Worm (Caenorhabditis elegans) whole organism, L4 larva: Measurements from ENCODE around the gene nhr-252.

Experiments used
- F10B5.3 ChIP-seq: sonication (generic microtip); optimal IDR thresholded peaks from 2 replicates; lab custom pipeline; 2016; ENCODE audit warnings: mild to moderate bottlenecking, missing genetic modification characterization, missing compliant biosample characterization
- F44E2.7 ChIP-seq: fragments of 200-800 bp; sonication (Bioruptor generic); IDR thresholded peaks from 2 replicates; pipeline ENCODE4 v2.1.2; 2022; ENCODE audit warnings: missing genetic modification characterization, missing compliant biosample characterization
- F49E8.2 ChIP-seq: sonication (generic microtip); optimal IDR thresholded peaks from 2 replicates; lab custom pipeline; 2016; ENCODE audit warnings: missing compliant biosample characterization, mild to moderate bottlenecking, missing genetic modification characterization, borderline replicate concordance
- T20F7.1 ChIP-seq: fragments of 200-800 bp; sonication (Bioruptor generic); optimal IDR thresholded peaks from 2 replicates; lab custom pipeline; 2018; ENCODE audit warnings: mild to moderate bottlenecking, missing genetic modification characterization, missing compliant biosample characterization
- T26A8.4 ChIP-seq: fragments of 200-800 bp; sonication (Bioruptor generic); IDR thresholded peaks from 2 replicates; pipeline ENCODE4 v1.3.6; 2022; ENCODE audit warnings: missing genetic modification characterization, missing compliant biosample characterization
- Y48G9A.11 ChIP-seq: fragments of 200-800 bp; sonication (Bioruptor generic); IDR thresholded peaks from 2 replicates; pipeline ENCODE4 v1.3.6; 2022; ENCODE audit warnings: missing genetic modification reagents, missing genetic modification characterization, missing compliant biosample characterization
- arid-1 ChIP-seq: fragments of 200-800 bp; sonication (Bioruptor generic); conservative IDR thresholded peaks from 2 replicates; pipeline ENCODE4 v1.3.6; 2022; ENCODE audit warnings: missing genetic modification reagents, missing genetic modification characterization, missing compliant biosample characterization
- ceh-28 ChIP-seq: fragments of 150-350 bp; optimal IDR thresholded peaks from 2 replicates; lab custom pipeline; 2014; ENCODE audit warnings: missing biosample characterization, missing genetic modification reagents, missing genetic modification characterization
- daf-16 ChIP-seq, 3 experiments: sonication (generic microtip); optimal IDR thresholded peaks; 2 replicates each; lab custom pipeline; 2016 to 2017; ENCODE audit warnings: missing genetic modification characterization in 3 of 3, missing genetic modification reagents in 3 of 3, mild to moderate bottlenecking in 2 of 3, missing compliant biosample characterization in 2 of 3, missing biosample characterization in 1 of 3, moderate library complexity in 1 of 3
- dmd-9 ChIP-seq: fragments of 200-800 bp; sonication (Bioruptor generic); IDR thresholded peaks from 2 replicates; pipeline ENCODE4 v1.3.6; 2022; ENCODE audit warnings: missing genetic modification reagents, missing genetic modification characterization, missing compliant biosample characterization
- duxl-1 ChIP-seq: sonication (generic microtip); optimal IDR thresholded peaks from 2 replicates; lab custom pipeline; 2016; ENCODE audit warnings: mild to moderate bottlenecking, missing genetic modification characterization, moderate library complexity, missing compliant biosample characterization; ENCODE audit not compliant: poor library complexity
- dve-1 ChIP-seq: sonication (generic microtip); optimal IDR thresholded peaks from 2 replicates; lab custom pipeline; 2017; ENCODE audit warnings: antibody characterized with exemption, mild to moderate bottlenecking, missing genetic modification characterization, missing compliant biosample characterization; ENCODE audit not compliant: insufficient read depth
- egl-27 ChIP-seq: sonication (generic microtip); optimal IDR thresholded peaks from 3 replicates; lab custom pipeline; 2017; ENCODE audit warnings: missing biosample characterization, missing genetic modification reagents, missing genetic modification characterization
- hif-1 ChIP-seq, 2 experiments: sonication (generic microtip); optimal IDR thresholded peaks; 2 replicates each; lab custom pipeline; 2016 to 2017; ENCODE audit warnings: missing compliant biosample characterization in 2 of 2, missing genetic modification characterization in 2 of 2, missing genetic modification reagents in 2 of 2, missing genotype in 2 of 2, mild to moderate bottlenecking in 1 of 2
- lim-7 ChIP-seq: fragments of 200-800 bp; sonication (Bioruptor generic); IDR thresholded peaks from 2 replicates; pipeline ENCODE4 v1.3.6; 2022; ENCODE audit warnings: missing genetic modification characterization, missing compliant biosample characterization
- lin-29 ChIP-seq: fragments of 200-800 bp; sonication (Bioruptor generic); IDR thresholded peaks from 2 replicates; pipeline ENCODE4 v1.3.6; 2022; ENCODE audit warnings: missing genetic modification reagents, missing genetic modification characterization, missing compliant biosample characterization
- lin-38 ChIP-seq: fragments of 200-800 bp; sonication (Bioruptor generic); IDR thresholded peaks from 2 replicates; pipeline ENCODE4 v1.3.6; 2022; ENCODE audit warnings: missing genetic modification reagents, missing genetic modification characterization, missing compliant biosample characterization
- lir-3 ChIP-seq: sonication (generic microtip); optimal IDR thresholded peaks from 2 replicates; lab custom pipeline; 2016; ENCODE audit warnings: mild to moderate bottlenecking, missing genetic modification characterization, missing compliant biosample characterization
- mdl-1 ChIP-seq, 2 experiments: fragments of 150-350 bp in 1 of 2; sonication (generic microtip) in 1 of 2; optimal IDR thresholded peaks; 2 replicates each; lab custom pipeline; 2014 to 2017; ENCODE audit warnings: missing biosample characterization in 2 of 2, missing genetic modification characterization in 2 of 2
- mes-2 ChIP-seq: sonication (generic microtip); optimal IDR thresholded peaks from 2 replicates; lab custom pipeline; 2016; ENCODE audit warnings: missing genotype, mild to moderate bottlenecking, missing genetic modification characterization, missing compliant biosample characterization; ENCODE audit not compliant: poor library complexity, severe bottlenecking
- nhr-10 ChIP-seq: fragments of 150-350 bp; optimal IDR thresholded peaks from 2 replicates; lab custom pipeline; 2014; ENCODE audit warnings: missing biosample characterization, missing genetic modification characterization
- nhr-11 ChIP-seq: fragments of 150-350 bp; optimal IDR thresholded peaks from 2 replicates; lab custom pipeline; 2014; ENCODE audit warnings: missing biosample characterization, missing genetic modification characterization
- nhr-111 ChIP-seq: fragments of 200-800 bp; sonication (Bioruptor generic); optimal IDR thresholded peaks from 2 replicates; lab custom pipeline; 2018; ENCODE audit warnings: mild to moderate bottlenecking, missing genetic modification characterization, missing compliant biosample characterization
- nhr-25 ChIP-seq: sonication (generic microtip); optimal IDR thresholded peaks from 2 replicates; lab custom pipeline; 2017; ENCODE audit warnings: missing genetic modification characterization, mild to moderate bottlenecking, missing compliant biosample characterization, antibody characterized with exemption, moderate library complexity, borderline replicate concordance; ENCODE audit not compliant: insufficient read depth
- nhr-41 ChIP-seq: fragments of 200-800 bp; sonication (Bioruptor generic); IDR thresholded peaks from 2 replicates; pipeline ENCODE4 v1.3.6; 2022; ENCODE audit warnings: missing genetic modification reagents, missing genetic modification characterization, missing compliant biosample characterization
- nhr-48 ChIP-seq: sonication (generic microtip); optimal IDR thresholded peaks from 2 replicates; lab custom pipeline; 2016; ENCODE audit warnings: mild to moderate bottlenecking, missing genetic modification characterization, missing compliant biosample characterization
- nhr-76 ChIP-seq: fragments of 150-350 bp; optimal IDR thresholded peaks from 2 replicates; lab custom pipeline; 2014; ENCODE audit warnings: missing biosample characterization, missing genetic modification characterization
- pqm-1 ChIP-seq: sonication (generic microtip); optimal IDR thresholded peaks from 2 replicates; lab custom pipeline; 2017; ENCODE audit warnings: missing biosample characterization, missing genetic modification characterization
- saeg-2 ChIP-seq: fragments of 200-800 bp; sonication (Bioruptor generic); IDR thresholded peaks from 2 replicates; pipeline ENCODE4 v1.3.6; 2022; ENCODE audit warnings: missing genetic modification reagents, missing genetic modification characterization, missing compliant biosample characterization
- sdz-12 ChIP-seq: fragments of 200-800 bp; sonication (Bioruptor generic); optimal IDR thresholded peaks from 2 replicates; lab custom pipeline; 2018; ENCODE audit warnings: mild to moderate bottlenecking, missing genetic modification characterization, missing compliant biosample characterization
- set-16 ChIP-seq: fragments of 200-800 bp; sonication (Bioruptor generic); IDR thresholded peaks from 2 replicates; pipeline ENCODE4 v1.3.6; 2022; ENCODE audit warnings: missing genetic modification reagents, missing genetic modification characterization, missing compliant biosample characterization
- snpc-1.2 ChIP-seq: fragments of 200-800 bp; sonication (Bioruptor generic); IDR thresholded peaks from 2 replicates; pipeline ENCODE4 v1.3.6; 2022; ENCODE audit warnings: missing genetic modification reagents, missing genetic modification characterization, missing compliant biosample characterization
- snpc-4 ChIP-seq: fragments of 150-350 bp; optimal IDR thresholded peaks from 2 replicates; lab custom pipeline; 2014; ENCODE audit warnings: missing biosample characterization, missing genetic modification characterization
- spr-1 ChIP-seq: sonication (generic microtip); optimal IDR thresholded peaks from 2 replicates; lab custom pipeline; 2016; ENCODE audit warnings: mild to moderate bottlenecking, missing genetic modification characterization, missing compliant biosample characterization
- tra-1 ChIP-seq: fragments of 200-800 bp; sonication (Bioruptor generic); IDR thresholded peaks from 2 replicates; pipeline ENCODE4 v1.3.6; 2022; ENCODE audit warnings: missing genetic modification reagents, missing genetic modification characterization, missing compliant biosample characterization
- unc-130 ChIP-seq: sonication (generic microtip); optimal IDR thresholded peaks from 2 replicates; lab custom pipeline; 2016; ENCODE audit warnings: missing genetic modification reagents, missing genetic modification characterization, missing compliant biosample characterization
- unc-62 ChIP-seq, 3 experiments: fragments of 150-350 bp in 1 of 3; sonication (generic microtip); optimal IDR thresholded peaks in 2 of 3; peaks in 1 of 3; 1 replicate in 1 of 3; 2 replicates in 2 of 3; lab custom pipeline; 2014 to 2017; ENCODE audit warnings: missing biosample characterization in 3 of 3, missing genetic modification characterization in 3 of 3, missing genetic modification reagents in 3 of 3, missing genotype in 1 of 3
- vab-7 ChIP-seq: fragments of 200-800 bp; sonication (Bioruptor generic); IDR thresholded peaks from 2 replicates; pipeline ENCODE4 v1.3.6; 2022; ENCODE audit warnings: missing genetic modification reagents, missing genetic modification characterization, missing compliant biosample characterization
- zip-11 ChIP-seq: fragments of 200-800 bp; sonication (Bioruptor generic); IDR thresholded peaks from 2 replicates; pipeline ENCODE4 v1.3.6; 2022; ENCODE audit warnings: missing genetic modification characterization, missing compliant biosample characterization
- ztf-11 ChIP-seq: fragments of 150-350 bp; optimal IDR thresholded peaks from 2 replicates; lab custom pipeline; 2014; ENCODE audit warnings: missing biosample characterization, missing genetic modification characterization
- ztf-7 ChIP-seq: fragments of 150-350 bp; optimal IDR thresholded peaks from 2 replicates; lab custom pipeline; 2014; ENCODE audit warnings: missing biosample characterization, missing genetic modification characterization

The nhr-252 gene

DNA sequence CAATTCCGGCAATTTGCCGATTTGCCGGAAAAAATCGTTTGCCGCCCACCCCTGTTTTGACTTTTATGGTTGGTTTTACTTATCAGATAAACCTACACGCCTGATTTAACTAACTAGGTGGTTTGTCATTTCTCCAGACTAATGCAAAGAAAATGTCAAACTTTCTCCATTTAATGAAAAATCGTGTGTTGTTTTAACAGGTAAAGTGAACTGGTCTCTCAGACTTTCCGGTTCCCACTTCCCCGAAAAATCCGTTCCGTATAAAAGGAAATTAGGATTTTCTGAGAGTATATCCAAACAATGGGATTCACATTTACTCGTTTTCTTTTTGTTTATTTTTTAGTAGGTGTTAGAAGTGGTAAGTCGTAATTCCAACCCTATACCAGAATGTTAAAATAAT is 39.8 kb upstream of the nhr-252 start, which contains the start of gene mltn-6:
TSS of gene mltn-6 (plus strand) at position 301 of the 400 bp plus-strand sequence.
- no peak for TF ChIP-seq ztf-11 (tag; lab: Kevin White, UChicago)
- TF ChIP-seq lin-29 (GFP tag; lab: Robert Waterston, UW) = no peak
- no peak for TF ChIP-seq lir-3 (tag; lab: Kevin White, UChicago)
- TF ChIP-seq mdl-1 (tag; optimal IDR thresholded peaks at IDR 0.05; lab: Kevin White, UChicago) = no peak
- TF ChIP-seq spr-1 (tag; lab: Kevin White, UChicago) = no peak
- no peak for TF ChIP-seq lim-7
- no peak for TF ChIP-seq lin-38 (GFP tag; lab: Robert Waterston, UW)
- TF ChIP-seq snpc-4 = no peak
- TF ChIP-seq arid-1 (GFP tag; lab: Robert Waterston, UW) = no peak
- no peak for TF ChIP-seq T26A8.4
- no peak for TF ChIP-seq saeg-2 (GFP tag; lab: Robert Waterston, UW)
- no peak for TF ChIP-seq daf-16 (GFP tag; optimal IDR thresholded peaks at IDR 0.05; lab: Kevin White, UChicago)
- no peak for TF ChIP-seq daf-16 (tag; optimal IDR thresholded peaks at IDR 0.05; lab: Kevin White, UChicago)
- TF ChIP-seq mes-2 (tag; lab: Kevin White, UChicago) = no peak
- TF ChIP-seq dmd-9 = no peak
- TF ChIP-seq dve-1 (tag; lab: Kevin White, UChicago) = no peak
- TF ChIP-seq sdz-12 (GFP tag; lab: Kevin White, UChicago) = no peak
- TF ChIP-seq hif-1 (tag; optimal IDR thresholded peaks at IDR 0.05; lab: Kevin White, UChicago) = no peak

DNA sequence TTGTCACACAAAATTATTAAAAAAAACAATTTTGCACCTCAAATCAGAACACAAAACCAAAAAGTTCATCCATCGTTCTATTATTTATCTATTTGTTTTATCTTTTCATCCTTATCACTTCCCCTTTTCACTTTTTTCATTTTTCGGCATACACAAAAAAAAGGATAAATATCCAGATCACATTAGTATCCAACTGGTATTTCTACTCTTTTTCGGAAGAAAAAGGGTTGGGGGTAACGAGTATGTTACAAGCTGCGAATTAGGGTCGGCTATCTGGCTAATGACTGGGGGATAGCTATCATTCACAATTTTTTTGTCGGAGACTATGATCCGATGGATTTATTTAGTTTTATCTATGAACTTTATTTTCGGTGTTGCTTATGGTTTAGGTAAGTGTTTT is 34.4 kb upstream of the nhr-252 start, which contains the start of gene mltn-7:
TSS of gene mltn-7 (plus strand) at position 301 of the 400 bp plus-strand sequence.
- no peak for TF ChIP-seq nhr-76
- TF ChIP-seq F49E8.2 = no peak
- TF ChIP-seq ztf-7 = no peak
- TF ChIP-seq pqm-1 (tag; lab: Kevin White, UChicago) = no peak
- TF ChIP-seq ceh-28 (tag; lab: Kevin White, UChicago) = no peak
- TF ChIP-seq tra-1 (GFP tag; lab: Robert Waterston, UW) = no peak
- no peak for TF ChIP-seq vab-7 (GFP tag; lab: Robert Waterston, UW)
- no peak for TF ChIP-seq snpc-1.2 (GFP tag; lab: Robert Waterston, UW)
- no peak for TF ChIP-seq snpc-4
- TF ChIP-seq duxl-1 (tag; lab: Kevin White, UChicago) = no peak
- no peak for TF ChIP-seq T20F7.1 (GFP tag; lab: Kevin White, UChicago)
- TF ChIP-seq zip-11 (GFP tag; lab: Robert Waterston, UW) = no peak
- TF ChIP-seq nhr-48 (tag; lab: Kevin White, UChicago) = no peak
- no peak for TF ChIP-seq lin-38 (GFP tag; lab: Robert Waterston, UW)
- no peak for TF ChIP-seq nhr-10 (tag; lab: Kevin White, UChicago)

DNA sequence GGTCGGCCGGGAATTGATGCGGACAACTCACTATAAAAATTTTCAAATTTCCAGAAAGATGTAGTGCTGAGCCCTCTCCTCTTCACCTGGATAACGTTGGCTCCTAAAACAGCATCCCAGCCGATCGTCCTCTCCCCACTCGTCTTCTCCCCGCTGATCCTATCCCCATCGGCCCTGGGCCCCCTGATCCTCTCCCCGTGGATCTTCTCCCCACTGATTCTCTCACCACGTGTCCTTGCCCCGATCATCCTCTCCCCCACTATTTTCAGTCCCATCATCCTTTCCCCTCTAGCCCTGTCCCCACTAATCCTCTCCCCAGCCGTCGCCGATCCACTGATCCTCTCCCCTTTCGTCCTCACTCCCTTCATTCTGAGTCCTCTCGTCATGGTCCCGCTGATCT is 31.2 kb upstream of the nhr-252 start:
- no peak for TF ChIP-seq nhr-25 (tag; lab: Kevin White, UChicago)
- no peak for TF ChIP-seq nhr-111
- peak; percentile 81 for TF ChIP-seq set-16 (GFP tag; lab: Robert Waterston, UW)
- TF ChIP-seq ceh-28 (tag; lab: Kevin White, UChicago) = no peak
- no peak for TF ChIP-seq nhr-11 (tag; lab: Kevin White, UChicago)
- no peak for TF ChIP-seq F10B5.3 (tag; lab: Kevin White, UChicago)
- TF ChIP-seq F44E2.7 (GFP tag; lab: Robert Waterston, UW) = no peak
- no peak for TF ChIP-seq unc-130 (GFP tag; lab: Kevin White, UChicago)
- TF ChIP-seq snpc-1.2 (GFP tag; lab: Robert Waterston, UW) = no peak
- TF ChIP-seq egl-27 (tag; lab: Kevin White, UChicago) = no peak
- no peak for TF ChIP-seq Y48G9A.11 (GFP tag; lab: Robert Waterston, UW)
- TF ChIP-seq nhr-41 (GFP tag; lab: Robert Waterston, UW) = no peak
- TF ChIP-seq T20F7.1 (GFP tag; lab: Kevin White, UChicago) = no peak
- no peak for TF ChIP-seq mes-2 (tag; lab: Kevin White, UChicago)
- no peak for TF ChIP-seq nhr-10 (tag; lab: Kevin White, UChicago)
- TF ChIP-seq unc-62 (GFP tag; optimal IDR thresholded peaks at IDR 0.05 in 1 of 2; lab: Kevin White, UChicago) = peak in 1 of 2 experiments; percentile 22
- TF ChIP-seq unc-62 (tag; optimal IDR thresholded peaks at IDR 0.05; lab: Kevin White, UChicago) = no peak
